Worm (Caenorhabditis elegans) whole organism, late embryonic: ENCODE measurements around the gene Y50E8A.11.

Experiments
- T23F11.4 ChIP-seq: fragments of 200-800 bp; sonication (Bioruptor generic); optimal IDR thresholded peaks from 2 replicates; lab custom pipeline; 2018; ENCODE audit warnings: mild to moderate bottlenecking, missing genetic modification characterization, missing compliant biosample characterization
- Y22D7AL.16 ChIP-seq: sonication (generic microtip); optimal IDR thresholded peaks from 2 replicates; lab custom pipeline; 2016; ENCODE audit warnings: missing genetic modification characterization, missing compliant biosample characterization
- ama-1 ChIP-seq: fragments of 150-350 bp; optimal IDR thresholded peaks from 2 replicates; lab custom pipeline; 2014
- ceh-18 ChIP-seq: sonication (generic microtip); optimal IDR thresholded peaks from 2 replicates; lab custom pipeline; 2016; ENCODE audit warnings: missing genetic modification characterization, missing compliant biosample characterization
- ceh-22 ChIP-seq: sonication (generic microtip); optimal IDR thresholded peaks from 2 replicates; lab custom pipeline; 2017; ENCODE audit warnings: missing biosample characterization, missing genetic modification characterization
- dve-1 ChIP-seq: sonication (generic microtip); optimal IDR thresholded peaks from 2 replicates; lab custom pipeline; 2017; ENCODE audit warnings: antibody characterized with exemption, mild to moderate bottlenecking, missing genetic modification characterization, missing compliant biosample characterization
- elt-2 ChIP-seq: sonication (generic microtip); optimal IDR thresholded peaks from 2 replicates; lab custom pipeline; 2016; ENCODE audit warnings: missing genetic modification reagents, missing genetic modification characterization, missing compliant biosample characterization
- nhr-11 ChIP-seq: fragments of 150-350 bp; optimal IDR thresholded peaks from 2 replicates; lab custom pipeline; 2014; ENCODE audit warnings: missing biosample characterization, missing genetic modification characterization
- pros-1 ChIP-seq: fragments of 150-350 bp; optimal IDR thresholded peaks from 2 replicates; lab custom pipeline; 2014; ENCODE audit warnings: missing biosample characterization, missing genetic modification reagents, missing genetic modification characterization
- rnt-1 ChIP-seq: sonication (generic microtip); optimal IDR thresholded peaks from 2 replicates; lab custom pipeline; 2016; ENCODE audit warnings: missing genetic modification characterization, missing compliant biosample characterization

DNA sequence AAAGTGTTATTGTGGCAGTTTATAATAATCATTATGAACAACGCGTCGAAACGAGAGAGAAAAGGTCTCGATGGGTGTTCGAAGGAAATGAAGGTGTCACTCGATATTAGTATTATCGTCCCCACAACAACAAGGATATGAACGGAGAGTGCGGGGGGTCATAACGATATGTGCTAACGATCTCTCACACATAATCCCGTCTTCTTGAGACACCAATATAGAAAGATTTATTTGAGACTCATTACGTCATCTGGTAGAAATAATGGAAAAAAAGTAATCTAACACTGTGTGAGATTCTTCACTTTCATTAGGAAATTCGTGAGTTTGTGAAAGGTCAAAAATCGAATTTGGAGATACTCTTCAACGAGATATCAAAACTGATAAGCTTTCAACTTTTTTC lies 10.5 kb downstream of the Y50E8A.11 start:
- TF ChIP-seq dve-1 (tag; lab: Kevin White, UChicago) (no peak), elt-2 (tag; lab: Kevin White, UChicago) (no peak), ama-1 (no peak), ceh-22 (tag; lab: Kevin White, UChicago) (no peak), T23F11.4 (GFP tag; lab: Kevin White, UChicago) (no peak), rnt-1 (tag; lab: Kevin White, UChicago) (no peak), ceh-18 (tag; lab: Kevin White, UChicago) (no peak), Y22D7AL.16 (tag; lab: Kevin White, UChicago) (no peak), nhr-11 (tag; lab: Kevin White, UChicago) (no peak), pros-1 (tag; lab: Kevin White, UChicago) (no peak)
